Fruit fly (Drosophila melanogaster): ENCODE measurements around the gene EMC4.

- TF ChIP-seq CG17806 (tag; optimal IDR thresholded peaks at IDR 0.05) (no peak), D1 (tag; optimal IDR thresholded peaks at IDR 0.05) (no peak), CG10348 (GFP tag; IDR thresholded peaks at IDR 0.05) (no peak), fd96Ca (GFP tag; IDR thresholded peaks at IDR 0.05) (no peak), CG9948 (tag; optimal IDR thresholded peaks at IDR 0.05) (no peak), CG14655 (GFP tag; optimal IDR thresholded peaks at IDR 0.05) (no peak), CG12605 (GFP tag; IDR thresholded peaks at IDR 0.05) (no peak), CG32121 (GFP tag; IDR thresholded peaks at IDR 0.05) (no peak), CG8159 (tag; optimal IDR thresholded peaks at IDR 0.05) (no peak), CG13204 (GFP tag; optimal IDR thresholded peaks at IDR 0.05) (no peak)
Measured at dm6 chr3L:22853412-22853811, 14.6 kb downstream of the EMC4 start, which contains the start of gene CG32462.
